Fruit fly (Drosophila melanogaster): ENCODE results near the gene CG7208.

DNA sequence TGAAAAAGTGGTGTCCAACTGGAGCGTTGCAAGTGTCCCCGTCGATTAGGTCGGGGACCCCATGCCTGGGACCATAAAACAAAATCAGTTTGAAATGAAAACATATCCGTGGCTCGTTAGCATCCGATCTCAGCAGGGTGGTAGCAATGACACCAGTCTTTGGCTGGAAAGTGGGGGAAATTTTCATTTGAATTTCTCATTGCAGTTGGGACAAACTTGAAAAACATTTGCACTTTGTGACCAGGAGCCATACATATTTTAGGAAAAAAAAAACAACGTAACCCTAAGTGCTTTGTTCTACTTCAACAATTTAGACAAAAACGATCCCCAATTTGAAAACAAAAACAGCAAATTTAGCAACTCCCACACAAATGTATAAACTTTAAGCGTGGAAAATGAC lies 33.7 kb downstream of the CG7208 start, which contains the start of gene CG14316:
- TF ChIP-seq Hnf4 (GFP tag; optimal IDR thresholded peaks at IDR 0.05), result no peak
- TF ChIP-seq br (GFP tag; optimal IDR thresholded peaks at IDR 0.05), result no peak
- no peak for TF ChIP-seq usp (GFP tag; optimal IDR thresholded peaks at IDR 0.05)
- no peak for TF ChIP-seq OdsH (GFP tag; optimal IDR thresholded peaks at IDR 0.05)
- TF ChIP-seq pan (optimal IDR thresholded peaks at IDR 0.05), result no peak
